Fruit fly (Drosophila melanogaster) whole organism, wandering third instar larva: ENCODE measurements around the gene Mvb12.

Experiments used
- CG32264 ChIP-seq: fragments of 200-800 bp; sonication (Bioruptor generic); optimal IDR thresholded peaks from 2 replicates; lab custom pipeline; 2016; ENCODE audit warnings: missing biosample characterization, missing genetic modification characterization
- Dfd ChIP-seq: fragments of >200 bp; optimal IDR thresholded peaks from 2 replicates; lab custom pipeline; 2017; ENCODE audit warnings: missing biosample characterization, missing genetic modification characterization
- Dif ChIP-seq: fragments of 200-275, 200-300 bp; sonication (Bioruptor generic); optimal IDR thresholded peaks from 2 replicates; lab custom pipeline; 2018; ENCODE audit warnings: missing biosample characterization, missing genetic modification characterization; ENCODE audit not compliant: partially characterized antibody
- Hnf4 ChIP-seq: fragments of 200-800 bp; sonication (Bioruptor generic); optimal IDR thresholded peaks from 2 replicates; lab custom pipeline; 2016; ENCODE audit warnings: missing biosample characterization, mild to moderate bottlenecking, missing genetic modification characterization
- Hr78 ChIP-seq: fragments of >200 bp; optimal IDR thresholded peaks from 2 replicates; lab custom pipeline; 2017; ENCODE audit warnings: missing biosample characterization, missing genetic modification characterization
- Myc ChIP-seq: fragments of >200 bp; optimal IDR thresholded peaks from 2 replicates; lab custom pipeline; 2017
- OdsH ChIP-seq: fragments of 200-800 bp; sonication (Bioruptor generic); optimal IDR thresholded peaks from 2 replicates; lab custom pipeline; 2016; ENCODE audit warnings: missing biosample characterization, mild to moderate bottlenecking, missing genetic modification characterization
- Sp1 ChIP-seq: fragments of 200-800 bp; sonication (Bioruptor generic); optimal IDR thresholded peaks from 3 replicates; lab custom pipeline; 2019; ENCODE audit warnings: missing biosample characterization, mild to moderate bottlenecking, missing genetic modification characterization, moderate library complexity
- brk ChIP-seq: fragments of 200-800 bp; sonication (Bioruptor generic); optimal IDR thresholded peaks from 2 replicates; lab custom pipeline; 2016; ENCODE audit warnings: missing biosample characterization, mild to moderate bottlenecking, missing genetic modification characterization
- dl ChIP-seq, 2 experiments: fragments of 175-275, 200-275 bp in 1 of 2; fragments of 200-275 bp in 1 of 2; sonication (Bioruptor generic); optimal IDR thresholded peaks; lab custom pipeline; 2018; ENCODE audit warnings: mild to moderate bottlenecking in 2 of 2, missing biosample characterization in 2 of 2, missing genetic modification characterization in 2 of 2, moderate library complexity in 2 of 2; ENCODE audit not compliant: partially characterized antibody in 2 of 2, insufficient read depth in 1 of 2
- dmrt93B ChIP-seq: fragments of 200-800 bp; sonication (Bioruptor generic); optimal IDR thresholded peaks from 2 replicates; lab custom pipeline; 2018; ENCODE audit warnings: missing biosample characterization, mild to moderate bottlenecking, missing genetic modification characterization
- foxo ChIP-seq, 2 experiments: fragments of 200-800 bp; sonication (Bioruptor generic); optimal IDR thresholded peaks; 2 replicates in 1 of 2; 3 replicates in 1 of 2; lab custom pipeline; 2016 to 2017; ENCODE audit warnings: missing biosample characterization in 2 of 2, missing genetic modification characterization in 2 of 2
- jim ChIP-seq: fragments of 175-275, 200-325 bp; sonication (Bioruptor generic); optimal IDR thresholded peaks from 2 replicates; lab custom pipeline; 2016; ENCODE audit warnings: missing biosample characterization, mild to moderate bottlenecking, missing genetic modification characterization
- lola ChIP-seq: fragments of >200 bp; optimal IDR thresholded peaks from 2 replicates; lab custom pipeline; 2017; ENCODE audit warnings: missing biosample characterization, missing genetic modification characterization
- rgr ChIP-seq: fragments of 200-800 bp; sonication (Bioruptor generic); optimal IDR thresholded peaks from 3 replicates; lab custom pipeline; 2016; ENCODE audit warnings: missing biosample characterization, mild to moderate bottlenecking, missing genetic modification characterization
- usp ChIP-seq: fragments of >200 bp; optimal IDR thresholded peaks from 2 replicates; lab custom pipeline; 2017; ENCODE audit warnings: missing biosample characterization, missing genetic modification characterization

Mvb12 gene

dm6 chrX:18063144-18063772 lies 37.9 kb downstream of the Mvb12 start, which contains the start of gene Sh:
Sh (minus strand) TSS chrX:18063247.
- TF ChIP-seq rgr (GFP tag; lab: Kevin White, UChicago) = no peak
- no peak for TF ChIP-seq usp (GFP tag; lab: Kevin White, UChicago)
- no peak for TF ChIP-seq dl (GFP tag; optimal IDR thresholded peaks at IDR 0.05; lab: Kevin White, UChicago; ENCODE audit: insufficient read depth in 1 of 2, partially characterized antibody in 2 of 2)

dm6 chrX:18058108-18058507 lies 43.0 kb downstream of the Mvb12 start:
- TF ChIP-seq Hr78 (GFP tag; lab: Kevin White, UChicago) (no peak), Dif (GFP tag; lab: Kevin White, UChicago) (no peak), CG32264 (GFP tag; lab: Kevin White, UChicago) (no peak), rgr (GFP tag; lab: Kevin White, UChicago) (no peak)

dm6 chrX:18057202-18057601 lies 43.9 kb downstream of the Mvb12 start:
- TF ChIP-seq Myc (lab: Kevin White, UChicago) (no peak), Sp1 (GFP tag; lab: Kevin White, UChicago) (no peak), Hr78 (GFP tag; lab: Kevin White, UChicago) (no peak), Dfd (no peak), brk (no peak), Hnf4 (no peak), foxo (GFP tag; optimal IDR thresholded peaks at IDR 0.05; lab: Kevin White, UChicago) (no peak), dmrt93B (no peak)
- TF ChIP-seq, all 38 proteins: peak for 0

- TF ChIP-seq lola (no peak), brk (no peak), jim (GFP tag; lab: Kevin White, UChicago) (no peak), Dfd (no peak), dmrt93B (no peak), OdsH (GFP tag; lab: Kevin White, UChicago) (no peak), Myc (lab: Kevin White, UChicago) (no peak)
Observed at dm6 chrX:18052135-18052534, 49.0 kb downstream of the Mvb12 start.
